Worm (Caenorhabditis elegans) whole organism, midembryonic: ENCODE measurements around the gene F23F12.3.

Source experiments
- cog-1 ChIP-seq: sonication (generic microtip); optimal IDR thresholded peaks from 2 replicates; lab custom pipeline; 2016; ENCODE audit warnings: missing genetic modification characterization, missing compliant biosample characterization
- flt-1 ChIP-seq: fragments of 200-800 bp; sonication (Bioruptor generic); IDR thresholded peaks from 2 replicates; pipeline ENCODE4 v1.3.6; 2022; ENCODE audit warnings: missing genetic modification characterization, missing compliant biosample characterization
- med-1 ChIP-seq: sonication (generic microtip); optimal IDR thresholded peaks from 2 replicates; lab custom pipeline; 2017; ENCODE audit warnings: missing genetic modification characterization, mild to moderate bottlenecking, missing compliant biosample characterization, antibody characterized with exemption, missing genetic modification reagents; ENCODE audit not compliant: insufficient read depth
- ref-1 ChIP-seq: fragments of 200-800 bp; sonication (Bioruptor generic); conservative IDR thresholded peaks from 2 replicates; pipeline ENCODE4 v1.3.6; 2022; ENCODE audit warnings: missing genetic modification reagents, missing genetic modification characterization, missing compliant biosample characterization
- ztf-29 ChIP-seq: fragments of 200-800 bp; sonication (Bioruptor generic); IDR thresholded peaks from 2 replicates; pipeline ENCODE4 v1.3.6; 2022; ENCODE audit warnings: missing genetic modification reagents, missing genetic modification characterization, missing compliant biosample characterization

ce11 chrIII:6527902-6528301, 27.6 kb downstream of the F23F12.3 start, which contains the start of gene pqn-10:
- TF ChIP-seq flt-1 (GFP tag; lab: Robert Waterston, UW) = no peak
- no peak for TF ChIP-seq ztf-29 (GFP tag; lab: Robert Waterston, UW)
- no peak for TF ChIP-seq med-1
- no peak for TF ChIP-seq ref-1 (GFP tag; lab: Robert Waterston, UW)
- no peak for TF ChIP-seq cog-1
